Worm (Caenorhabditis elegans): Measurements from ENCODE around the gene C55C3.6.

C55C3.6 gene

DNA sequence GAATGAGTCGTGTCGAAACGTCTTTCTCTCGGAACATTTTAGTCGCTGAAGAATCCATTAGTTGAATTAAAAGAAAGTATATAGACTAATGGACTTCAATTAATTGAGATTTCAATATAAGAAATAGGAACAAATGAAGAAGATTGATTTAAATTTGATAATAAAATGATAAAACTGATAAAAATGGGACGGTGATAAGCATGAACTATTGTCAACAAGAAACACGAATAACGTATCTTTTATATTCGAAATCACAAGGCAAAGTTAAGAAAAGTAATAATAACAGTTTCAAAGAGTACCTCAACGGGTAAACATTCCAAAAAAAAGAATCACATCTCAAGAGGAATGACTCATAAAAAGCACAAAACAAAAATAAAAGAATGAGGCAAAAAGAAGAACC is 13.5 kb upstream of the C55C3.6 start, which contains the start of gene T19E7.6:
T19E7.6 (minus strand) TSS at position 45 of the 400 bp plus-strand sequence.
- TF ChIP-seq pha-4 (tag; optimal IDR thresholded peaks at IDR 0.05), result peak; percentile 64
- no peak for TF ChIP-seq nhr-11 (tag; optimal IDR thresholded peaks at IDR 0.05)

DNA sequence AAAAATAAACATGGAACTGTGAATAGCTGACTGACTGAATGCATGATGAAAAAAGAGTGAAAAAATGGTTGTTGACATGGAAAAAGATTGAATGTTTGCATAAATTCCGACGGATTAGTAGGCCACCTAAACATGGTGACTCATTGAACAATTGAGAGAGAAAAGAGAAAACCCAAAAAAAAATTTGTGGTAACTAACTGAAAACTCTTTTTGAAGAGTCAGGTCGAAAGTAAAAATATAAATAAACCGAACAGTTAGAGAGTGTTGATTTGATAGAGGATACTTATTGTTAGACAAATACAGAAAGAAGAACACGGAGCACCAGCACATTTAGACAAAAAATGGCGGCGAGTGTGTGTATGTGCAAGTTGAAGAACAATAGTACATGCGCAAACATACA is 11.7 kb upstream of the C55C3.6 start:
- TF ChIP-seq pha-4 (tag; optimal IDR thresholded peaks at IDR 0.05) (peak; percentile 86), lsy-12 (tag; optimal IDR thresholded peaks at IDR 0.05) (no peak)

DNA sequence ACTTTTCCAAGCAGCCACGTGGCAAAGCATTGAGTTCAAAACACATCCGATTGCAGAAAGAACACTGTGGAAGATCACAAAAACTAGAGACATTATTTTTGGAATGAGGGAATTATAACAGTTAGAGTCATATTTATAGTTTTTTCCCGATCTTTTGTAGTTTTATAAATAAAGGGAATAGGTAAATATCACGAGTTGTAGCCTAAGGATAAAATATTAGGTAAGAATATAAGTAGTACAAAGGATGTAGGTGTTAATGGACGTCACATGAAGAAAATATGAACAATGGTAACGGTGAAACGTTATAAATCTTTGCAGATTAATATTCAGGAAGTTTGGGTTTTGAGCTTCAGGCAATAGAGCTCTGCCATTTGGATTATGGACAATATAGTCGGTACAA is 8.5 kb upstream of the C55C3.6 start, which contains the start of gene srd-5:
srd-5 (minus strand) TSS at position 101 of the 400 bp plus-strand sequence.
- TF ChIP-seq nhr-237 (tag; optimal IDR thresholded peaks at IDR 0.05), result no peak
- no peak for TF ChIP-seq jun-1 (tag; optimal IDR thresholded peaks at IDR 0.05)
- no peak for TF ChIP-seq nhr-25 (tag; optimal IDR thresholded peaks at IDR 0.05)
- TF ChIP-seq ztf-4 (tag; optimal IDR thresholded peaks at IDR 0.05), result no peak
- TF ChIP-seq mdl-1 (tag; optimal IDR thresholded peaks at IDR 0.05), result no peak
- no peak for TF ChIP-seq nhr-77 (tag; optimal IDR thresholded peaks at IDR 0.05)
- no peak for TF ChIP-seq ceh-82 (tag; optimal IDR thresholded peaks at IDR 0.05)
- no peak for TF ChIP-seq ama-1 (optimal IDR thresholded peaks at IDR 0.05)
- TF ChIP-seq snpc-4 (tag; optimal IDR thresholded peaks at IDR 0.05), result no peak
- no peak for TF ChIP-seq hmg-11 (tag; optimal IDR thresholded peaks at IDR 0.05)
- TF ChIP-seq aly-2 (tag; optimal IDR thresholded peaks at IDR 0.05), result no peak
- TF ChIP-seq nhr-67 (tag; optimal IDR thresholded peaks at IDR 0.05), result no peak
- TF ChIP-seq tbx-2 (tag; optimal IDR thresholded peaks at IDR 0.05), result no peak
- no peak for TF ChIP-seq ztf-11 (tag; optimal IDR thresholded peaks at IDR 0.05)

DNA sequence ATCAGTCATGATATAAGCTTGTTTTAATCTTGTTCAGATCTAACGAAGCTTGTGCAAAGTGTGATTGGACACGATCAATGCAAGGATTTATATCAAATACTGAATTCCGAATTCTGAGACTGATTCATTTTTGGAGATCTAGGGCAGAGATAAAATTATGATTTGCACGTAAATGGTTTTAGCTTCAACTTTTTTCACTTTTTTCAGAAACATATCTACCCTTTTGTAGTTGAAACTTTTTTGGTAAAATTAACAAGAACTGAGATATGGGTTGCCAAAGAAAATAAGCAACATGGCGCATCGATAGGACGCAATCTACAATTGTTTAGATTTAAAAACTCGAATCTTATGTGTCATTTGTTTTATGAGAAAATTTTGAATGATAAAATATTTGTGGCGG is 4.9 kb upstream of the C55C3.6 start, which contains the start of gene C55C3.4:
C55C3.4 (minus strand) TSS at position 101 of the 400 bp plus-strand sequence.
- TF ChIP-seq nhr-237 (tag; optimal IDR thresholded peaks at IDR 0.05) (no peak), ztf-11 (tag; optimal IDR thresholded peaks at IDR 0.05) (no peak), nhr-77 (tag; optimal IDR thresholded peaks at IDR 0.05) (no peak), tbx-2 (tag; optimal IDR thresholded peaks at IDR 0.05) (no peak), egl-27 (tag; optimal IDR thresholded peaks at IDR 0.05) (no peak), lin-15B (tag; optimal IDR thresholded peaks at IDR 0.05) (no peak), nhr-25 (tag; optimal IDR thresholded peaks at IDR 0.05) (no peak), zag-1 (tag; optimal IDR thresholded peaks at IDR 0.05) (no peak), daf-12 (tag; optimal IDR thresholded peaks at IDR 0.05) (no peak), pha-4 (tag; optimal IDR thresholded peaks at IDR 0.05) (no peak)

DNA sequence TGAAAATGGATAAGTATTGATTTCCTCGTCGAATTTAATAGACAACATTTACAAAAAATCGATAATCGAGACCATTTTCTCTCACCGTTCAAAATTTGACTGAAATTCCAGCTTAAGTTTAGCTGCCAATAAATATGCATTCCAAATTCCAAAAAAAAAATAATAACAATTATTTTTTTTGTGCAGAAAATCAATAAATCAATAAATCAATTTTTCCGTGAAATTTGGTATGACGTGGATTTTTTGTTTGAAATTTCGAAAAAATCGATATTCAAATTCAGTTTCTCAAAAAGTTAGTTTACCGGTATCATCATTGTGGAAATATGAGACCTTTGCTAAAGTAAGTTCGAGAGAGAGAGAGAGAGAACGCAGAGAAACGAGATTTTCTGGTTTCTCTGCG is 2.0 kb downstream of the C55C3.6 start, which contains the start of gene C55C3.3:
C55C3.3 (plus strand) TSS at position 274 of the 400 bp plus-strand sequence.
- TF ChIP-seq ama-1 (optimal IDR thresholded peaks at IDR 0.05), result no peak
- TF ChIP-seq nhr-43 (tag; optimal IDR thresholded peaks at IDR 0.05; ENCODE audit: poor library complexity, severe bottlenecking), result no peak
- no peak for TF ChIP-seq daf-12 (tag; optimal IDR thresholded peaks at IDR 0.05)
- TF ChIP-seq ceh-28 (tag; optimal IDR thresholded peaks at IDR 0.05), result peak; percentile 97
- TF ChIP-seq snpc-4 (tag; optimal IDR thresholded peaks at IDR 0.05), result no peak
- no peak for TF ChIP-seq R02D3.7 (tag; optimal IDR thresholded peaks at IDR 0.05)
- no peak for TF ChIP-seq nhr-77 (tag; optimal IDR thresholded peaks at IDR 0.05)

DNA sequence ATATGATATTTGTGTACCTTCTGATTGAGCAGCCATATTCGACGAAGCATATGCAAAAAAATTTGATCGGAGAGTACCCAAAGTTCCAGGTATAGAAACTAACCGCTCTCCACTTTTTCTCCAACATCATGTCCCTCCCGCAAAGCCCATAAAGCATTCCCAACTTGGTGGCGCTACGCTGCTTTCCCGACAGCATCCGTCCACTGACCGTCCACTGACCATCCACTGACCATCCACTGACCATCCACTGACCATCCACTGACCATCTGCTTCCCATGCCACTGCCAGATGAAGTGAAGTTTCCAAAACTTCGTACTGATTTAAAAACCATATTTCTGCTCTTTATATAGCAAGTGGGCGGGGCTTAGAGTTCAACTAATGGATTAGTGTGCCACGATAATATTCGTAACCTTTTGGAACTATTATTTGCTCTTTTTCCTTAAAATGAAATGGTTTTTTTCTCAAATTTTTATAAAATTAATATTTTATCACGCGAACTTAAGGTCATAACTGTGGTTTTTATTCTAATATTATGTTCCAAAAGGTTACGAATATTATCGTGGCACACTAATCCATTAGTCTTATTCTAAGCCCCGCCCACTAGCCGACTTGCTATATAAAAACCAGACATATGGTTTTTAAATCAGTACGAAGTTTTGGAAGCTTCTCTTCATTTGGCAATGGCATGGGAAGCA is 7.5 kb downstream of the C55C3.6 start, which contains the start of gene C55C3.8:
C55C3.8 (plus strand) TSS at position 645 of the 695 bp plus-strand sequence.
- no peak for TF ChIP-seq ama-1 (optimal IDR thresholded peaks at IDR 0.05)
- TF ChIP-seq ztf-4 (tag; optimal IDR thresholded peaks at IDR 0.05), result no peak
- TF ChIP-seq pqm-1 (tag; optimal IDR thresholded peaks at IDR 0.05), result no peak
- TF ChIP-seq skn-1 (tag; optimal IDR thresholded peaks at IDR 0.05), result no peak
- no peak for TF ChIP-seq nhr-43 (tag; optimal IDR thresholded peaks at IDR 0.05; ENCODE audit: poor library complexity, severe bottlenecking)
- no peak for TF ChIP-seq fos-1 (tag; optimal IDR thresholded peaks at IDR 0.05)
- no peak for TF ChIP-seq elt-2 (tag; optimal IDR thresholded peaks at IDR 0.05)
- TF ChIP-seq elt-3 (tag; optimal IDR thresholded peaks at IDR 0.05), result no peak
- no peak for TF ChIP-seq ceh-82 (tag; optimal IDR thresholded peaks at IDR 0.05)
- no peak for TF ChIP-seq mdl-1 (tag; optimal IDR thresholded peaks at IDR 0.05)
- no peak for TF ChIP-seq ztf-11 (tag; optimal IDR thresholded peaks at IDR 0.05)
- TF ChIP-seq egl-5 (tag; optimal IDR thresholded peaks at IDR 0.05), result no peak
- no peak for TF ChIP-seq nhr-25 (tag; optimal IDR thresholded peaks at IDR 0.05)
- TF ChIP-seq nhr-12 (tag; optimal IDR thresholded peaks at IDR 0.05), result no peak
- TF ChIP-seq unc-62 (GFP tag; optimal IDR thresholded peaks at IDR 0.05), result no peak
- no peak for TF ChIP-seq nhr-11 (tag; optimal IDR thresholded peaks at IDR 0.05)
